Worm (Caenorhabditis elegans) whole organism, early embryonic: ENCODE measurements around the gene ZK1128.3.

Experiments
- F13C5.2 ChIP-seq: sonication (generic microtip); optimal IDR thresholded peaks from 2 replicates; lab custom pipeline; 2017; ENCODE audit warnings: mild to moderate bottlenecking, missing genetic modification characterization, inconsistent platforms, missing compliant biosample characterization
- aly-1 ChIP-seq: sonication (generic microtip); optimal IDR thresholded peaks from 2 replicates; lab custom pipeline; 2016; ENCODE audit warnings: missing genetic modification characterization, missing compliant biosample characterization
- ama-1 ChIP-seq: fragments of 150-350 bp; optimal IDR thresholded peaks from 2 replicates; lab custom pipeline; 2014
- ceh-36 ChIP-seq: sonication (generic microtip); optimal IDR thresholded peaks from 2 replicates; lab custom pipeline; 2016; ENCODE audit warnings: missing genetic modification characterization, inconsistent platforms, missing compliant biosample characterization
- ets-7 ChIP-seq: sonication (generic microtip); optimal IDR thresholded peaks from 2 replicates; lab custom pipeline; 2016; ENCODE audit warnings: missing genotype, missing genetic modification characterization, missing compliant biosample characterization
- flt-1 ChIP-seq: fragments of 200-800 bp; sonication (Bioruptor generic); IDR thresholded peaks from 2 replicates; pipeline ENCODE4 v1.3.6; 2022; ENCODE audit warnings: missing genetic modification characterization, missing compliant biosample characterization
- hmg-4 ChIP-seq: fragments of 200-800 bp; sonication (Bioruptor generic); optimal IDR thresholded peaks from 2 replicates; lab custom pipeline; 2018; ENCODE audit warnings: mild to moderate bottlenecking, missing genetic modification characterization, missing compliant biosample characterization
- pes-1 ChIP-seq: fragments of 200-800 bp; sonication (Bioruptor generic); IDR thresholded peaks from 2 replicates; pipeline ENCODE4 v1.3.6; 2022; ENCODE audit warnings: missing genetic modification reagents, missing genetic modification characterization, missing compliant biosample characterization
- scrt-1 ChIP-seq: fragments of 200-800 bp; sonication (Bioruptor generic); IDR thresholded peaks from 2 replicates; pipeline ENCODE4 v1.3.6; 2022; ENCODE audit warnings: missing genetic modification characterization, missing compliant biosample characterization
- tbx-11 ChIP-seq: fragments of 200-800 bp; sonication (Bioruptor generic); IDR thresholded peaks from 2 replicates; pipeline ENCODE4 v1.3.6; 2022; ENCODE audit warnings: missing genetic modification characterization, missing compliant biosample characterization
- tbx-37 ChIP-seq: fragments of 200-800 bp; sonication (Bioruptor generic); conservative IDR thresholded peaks from 2 replicates; pipeline ENCODE4 v1.3.6; 2022; ENCODE audit warnings: missing genetic modification reagents, missing genetic modification characterization, missing compliant biosample characterization
- tra-4 ChIP-seq: sonication (generic microtip); optimal IDR thresholded peaks from 2 replicates; lab custom pipeline; 2017; ENCODE audit warnings: missing genetic modification characterization, missing compliant biosample characterization

- no peak for TF ChIP-seq hmg-4
- TF ChIP-seq tra-4 (tag; lab: Kevin White, UChicago), result no peak
- no peak for TF ChIP-seq ama-1 (lab: Kevin White, UChicago)
- no peak for TF ChIP-seq ceh-36 (tag; lab: Kevin White, UChicago)
- TF ChIP-seq scrt-1 (GFP tag; lab: Robert Waterston, UW), result no peak
- TF ChIP-seq flt-1 (GFP tag; lab: Robert Waterston, UW), result no peak
- no peak for TF ChIP-seq F13C5.2 (tag; lab: Kevin White, UChicago)
- no peak for TF ChIP-seq tbx-11 (GFP tag; lab: Robert Waterston, UW)
- no peak for TF ChIP-seq pes-1 (GFP tag; lab: Robert Waterston, UW)
- TF ChIP-seq aly-1 (tag; lab: Kevin White, UChicago), result no peak
- TF ChIP-seq tbx-37 (GFP tag; lab: Robert Waterston, UW), result no peak
- no peak for TF ChIP-seq ets-7 (tag; lab: Kevin White, UChicago)
Measured at ce11 chrIII:10114662-10115061, 4.1 kb downstream of the ZK1128.3 start, which contains the start of the genes ZK1128.1 and mett-10.
